Worm (Caenorhabditis elegans) whole organism, L3 larva: Measurements from ENCODE around the gene R11D1.1.

ENCODE experiments used
- egl-27 ChIP-seq: sonication (generic microtip); optimal IDR thresholded peaks from 4 replicates; lab custom pipeline; 2017; ENCODE audit warnings: missing biosample characterization, missing genetic modification reagents, missing genetic modification characterization
- lin-39 ChIP-seq: fragments of 150-350 bp; optimal IDR thresholded peaks from 2 replicates; lab custom pipeline; 2018; ENCODE audit warnings: missing biosample characterization, missing genetic modification reagents, missing genetic modification characterization
- nfya-1 ChIP-seq: sonication (generic microtip); optimal IDR thresholded peaks from 2 replicates; lab custom pipeline; 2017; ENCODE audit warnings: missing genetic modification characterization, mild to moderate bottlenecking, missing compliant biosample characterization, antibody characterized with exemption, moderate library complexity; ENCODE audit not compliant: insufficient read depth
- nhr-11 ChIP-seq: fragments of 150-350 bp; optimal IDR thresholded peaks from 2 replicates; lab custom pipeline; 2014; ENCODE audit warnings: missing biosample characterization, missing genetic modification characterization
- nhr-28 ChIP-seq: fragments of 150-350 bp; optimal IDR thresholded peaks from 2 replicates; lab custom pipeline; 2014; ENCODE audit warnings: missing biosample characterization, missing genetic modification characterization
- nhr-43 ChIP-seq: sonication (generic microtip); optimal IDR thresholded peaks from 2 replicates; lab custom pipeline; 2016; ENCODE audit warnings: mild to moderate bottlenecking, missing genetic modification characterization, missing compliant biosample characterization; ENCODE audit not compliant: poor library complexity, severe bottlenecking
- nhr-76 ChIP-seq: fragments of 150-350 bp; sonication (generic microtip); optimal IDR thresholded peaks from 5 replicates; lab custom pipeline; 2014; ENCODE audit warnings: missing biosample characterization, missing genetic modification characterization
- tbx-2 ChIP-seq: sonication (generic microtip); optimal IDR thresholded peaks from 2 replicates; lab custom pipeline; 2016; ENCODE audit warnings: mild to moderate bottlenecking, missing genetic modification characterization, missing compliant biosample characterization

DNA sequence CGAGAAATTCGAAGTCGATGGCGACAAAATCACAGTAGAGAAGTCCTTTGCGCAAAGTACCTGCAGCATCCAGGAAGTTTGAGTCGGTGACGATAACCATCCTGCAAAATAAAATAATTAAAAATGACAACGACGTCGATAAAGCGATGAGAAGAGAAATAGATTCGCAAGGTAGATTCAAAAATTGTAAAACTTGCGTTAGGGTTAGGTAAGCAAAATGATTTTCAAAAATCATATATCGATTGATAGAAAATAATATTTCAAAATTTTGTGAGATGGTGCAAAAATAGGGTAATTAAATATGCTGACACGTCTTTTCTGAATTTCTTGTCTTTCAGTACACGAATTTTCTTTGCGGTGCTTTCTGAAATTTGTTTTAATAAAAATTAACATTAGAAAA lies 9.0 kb upstream of the R11D1.1 start, which contains the start of gene parn-1:
- TF ChIP-seq lin-39 (tag; lab: Kevin White, UChicago), result no peak
- no peak for TF ChIP-seq nfya-1 (tag; lab: Kevin White, UChicago)
- TF ChIP-seq nhr-11 (tag; lab: Kevin White, UChicago), result no peak
- no peak for TF ChIP-seq tbx-2
- no peak for TF ChIP-seq nhr-43 (tag; lab: Kevin White, UChicago)
- TF ChIP-seq nhr-76 (tag; lab: Kevin White, UChicago), result no peak
- TF ChIP-seq egl-27, result no peak
- no peak for TF ChIP-seq nhr-28 (tag; lab: Kevin White, UChicago)
